Worm (Caenorhabditis elegans): Measurements from ENCODE around the gene F17C11.26.

ce11 chrV:10902682-10903081, 38.6 kb upstream of the F17C11.26 start, which contains the start of gene F32D8.8:
- TF ChIP-seq ceh-45 (GFP tag; IDR thresholded peaks at IDR 0.05) (no peak), dmd-4 (tag; optimal IDR thresholded peaks at IDR 0.05; ENCODE audit: borderline replicate concordance) (no peak), lin-11 (tag; optimal IDR thresholded peaks at IDR 0.05) (no peak), pha-4 (tag; optimal IDR thresholded peaks at IDR 0.05) (no peak), ets-4 (tag; optimal IDR thresholded peaks at IDR 0.05) (no peak), unc-55 (GFP tag; optimal IDR thresholded peaks at IDR 0.05) (no peak), tbx-2 (tag; optimal IDR thresholded peaks at IDR 0.05) (no peak), ceh-22 (tag; optimal IDR thresholded peaks at IDR 0.05) (no peak), npax-4 (tag; optimal IDR thresholded peaks at IDR 0.05) (no peak), rnt-1 (tag; optimal IDR thresholded peaks at IDR 0.05) (no peak), gmeb-2 (tag; optimal IDR thresholded peaks at IDR 0.05) (no peak), pax-1 (tag; optimal IDR thresholded peaks at IDR 0.05) (no peak), nhr-11 (tag; optimal IDR thresholded peaks at IDR 0.05) (no peak), F13H6.1 (tag; optimal IDR thresholded peaks at IDR 0.05) (no peak)

Data from whole organism, late embryonic.